Worm (Caenorhabditis elegans) whole organism, mixed stage, embryonic: Measurements from ENCODE around the gene col-108.

Experiments
- ces-1 ChIP-seq: fragments of 150-350 bp; optimal IDR thresholded peaks from 2 replicates; lab custom pipeline; 2014; ENCODE audit warnings: missing biosample characterization, missing genetic modification reagents, missing genetic modification characterization
- drap-1 ChIP-seq: fragments of 200-800 bp; sonication (Bioruptor generic); optimal IDR thresholded peaks from 3 replicates; lab custom pipeline; 2018; ENCODE audit warnings: mild to moderate bottlenecking, missing genetic modification characterization, missing compliant biosample characterization
- elt-1 ChIP-seq: sonication (generic microtip); optimal IDR thresholded peaks from 2 replicates; lab custom pipeline; 2017; ENCODE audit warnings: missing genetic modification characterization, mild to moderate bottlenecking, missing compliant biosample characterization, antibody characterized with exemption, moderate library complexity, borderline replicate concordance; ENCODE audit not compliant: insufficient read depth
- flh-1 ChIP-seq: fragments of 200-800 bp; sonication (Bioruptor generic); optimal IDR thresholded peaks from 2 replicates; lab custom pipeline; 2018; ENCODE audit warnings: mild to moderate bottlenecking, missing genetic modification characterization, moderate library complexity, missing compliant biosample characterization
- lin-32 ChIP-seq: fragments of 200-800 bp; sonication (Bioruptor generic); optimal IDR thresholded peaks from 2 replicates; lab custom pipeline; 2018; ENCODE audit warnings: mild to moderate bottlenecking, missing genetic modification characterization, missing compliant biosample characterization
- nhr-237 ChIP-seq: fragments of 150-350 bp; optimal IDR thresholded peaks from 2 replicates; lab custom pipeline; 2014; ENCODE audit warnings: missing biosample characterization, missing genetic modification characterization
- nhr-28 ChIP-seq: fragments of 150-350 bp; optimal IDR thresholded peaks from 2 replicates; lab custom pipeline; 2014; ENCODE audit warnings: missing biosample characterization, missing genetic modification characterization
- snpc-4 ChIP-seq: fragments of 150-350 bp; optimal IDR thresholded peaks from 2 replicates; lab custom pipeline; 2014; ENCODE audit warnings: missing biosample characterization, missing genetic modification characterization
- unc-62 ChIP-seq: fragments of 150-350 bp; optimal IDR thresholded peaks from 2 replicates; lab custom pipeline; 2014; ENCODE audit warnings: missing biosample characterization, missing genetic modification reagents, missing genetic modification characterization
- zip-8 ChIP-seq: fragments of 150-350 bp; optimal IDR thresholded peaks from 2 replicates; lab custom pipeline; 2014; ENCODE audit warnings: missing biosample characterization, missing genetic modification characterization

- peak; percentile 57 for TF ChIP-seq drap-1 (GFP tag; lab: Kevin White, UChicago)
- TF ChIP-seq nhr-237 (tag; lab: Kevin White, UChicago) = peak; percentile 83
- no peak for TF ChIP-seq nhr-28 (tag; lab: Kevin White, UChicago)
- no peak for TF ChIP-seq snpc-4 (tag; lab: Kevin White, UChicago)
- no peak for TF ChIP-seq flh-1
- no peak for TF ChIP-seq zip-8 (tag; lab: Kevin White, UChicago)
- peak; percentile 5 for TF ChIP-seq unc-62
- no peak for TF ChIP-seq lin-32 (GFP tag; lab: Kevin White, UChicago)
- peak; percentile 90 for TF ChIP-seq ces-1
- TF ChIP-seq elt-1 (tag; lab: Kevin White, UChicago) = no peak
Observed at ce11 chrIV:1745453-1746051, 22.8 kb upstream of the col-108 start, which contains the start of the genes Y41D4A.6 and Y41D4A.4.
